Fruit fly (Drosophila melanogaster) whole organism, embryonic: Measurements from ENCODE around the gene dome.

Source experiments
- CG11093 ChIP-seq: fragments of 200-800 bp; sonication (Bioruptor generic); IDR thresholded peaks from 3 replicates; pipeline ENCODE4 v1.3.6; 2022; ENCODE audit warnings: missing biosample characterization, missing genetic modification characterization
- CG11696 ChIP-seq: fragments of 200-800 bp; sonication (Bioruptor generic); IDR thresholded peaks from 2 replicates; pipeline ENCODE4 v1.3.6; 2022; ENCODE audit warnings: missing biosample characterization, missing genetic modification characterization
- CG11723 ChIP-seq: fragments of 200-800 bp; sonication (Bioruptor generic); optimal IDR thresholded peaks from 2 replicates; lab custom pipeline; 2017; ENCODE audit warnings: missing biosample characterization, mild to moderate bottlenecking, missing genetic modification characterization
- CG14710 ChIP-seq: fragments of 200-800 bp; sonication (Bioruptor generic); optimal IDR thresholded peaks from 3 replicates; lab custom pipeline; 2019; ENCODE audit warnings: missing biosample characterization, mild to moderate bottlenecking, missing genetic modification characterization, moderate library complexity
- CG15011 ChIP-seq: fragments of 200-800 bp; sonication (Bioruptor generic); optimal IDR thresholded peaks from 3 replicates; lab custom pipeline; 2018; ENCODE audit warnings: missing biosample characterization, mild to moderate bottlenecking, missing genetic modification characterization
- CG17361 ChIP-seq: fragments of 200-800 bp; sonication (Bioruptor generic); IDR thresholded peaks from 3 replicates; pipeline ENCODE4 v1.3.6; 2022; ENCODE audit warnings: missing biosample characterization, missing genetic modification characterization
- CG2129 ChIP-seq: fragments of 200-800 bp; sonication (Bioruptor generic); IDR thresholded peaks from 2 replicates; pipeline ENCODE4 v1.3.6; 2022; ENCODE audit warnings: missing biosample characterization, missing genetic modification characterization; ENCODE audit not compliant: partially characterized antibody
- CG3281 ChIP-seq: fragments of 200-800 bp; sonication (Bioruptor generic); optimal IDR thresholded peaks from 3 replicates; lab custom pipeline; 2017; ENCODE audit warnings: missing biosample characterization, mild to moderate bottlenecking, missing genetic modification characterization
- CG4404 ChIP-seq: fragments of 200-800 bp; sonication (Bioruptor generic); IDR thresholded peaks from 2 replicates; pipeline ENCODE4 v1.3.6; 2022; ENCODE audit warnings: missing biosample characterization, missing genetic modification characterization
- CG8765 ChIP-seq: fragments of 200-800 bp; sonication (Bioruptor generic); IDR thresholded peaks from 2 replicates; pipeline ENCODE4 v1.3.6; 2022; ENCODE audit warnings: missing biosample characterization, missing genetic modification characterization
- CG9932 ChIP-seq: fragments of 200-800 bp; sonication (Bioruptor generic); IDR thresholded peaks from 2 replicates; pipeline ENCODE4 v1.3.6; 2022; ENCODE audit warnings: missing biosample characterization, missing genetic modification characterization
- CTCF ChIP-seq: fragments of 200-800 bp; sonication (Bioruptor generic); optimal IDR thresholded peaks from 2 replicates; lab custom pipeline; 2017; ENCODE audit warnings: missing biosample characterization, mild to moderate bottlenecking, missing genetic modification characterization, moderate library complexity
- D19A ChIP-seq: fragments of 200-800 bp; optimal IDR thresholded peaks from 3 replicates; lab custom pipeline; 2019; ENCODE audit warnings: missing biosample characterization, mild to moderate bottlenecking, missing genetic modification characterization, moderate library complexity
- Elba2 ChIP-seq: fragments of 200-800 bp; sonication (Bioruptor generic); optimal IDR thresholded peaks from 3 replicates; lab custom pipeline; 2016; ENCODE audit warnings: missing biosample characterization, missing genetic modification characterization
- HmgD ChIP-seq: fragments of 200-800 bp; sonication (Bioruptor generic); optimal IDR thresholded peaks from 3 replicates; lab custom pipeline; 2016; ENCODE audit warnings: missing biosample characterization, missing genetic modification characterization
- Lim3 ChIP-seq: fragments of 200-800 bp; sonication (Bioruptor generic); IDR thresholded peaks from 2 replicates; pipeline ENCODE4 v1.3.6; 2022; ENCODE audit warnings: missing biosample characterization, missing genetic modification characterization
- NFAT ChIP-seq: fragments of 200-800 bp; sonication (Bioruptor generic); IDR thresholded peaks from 2 replicates; pipeline ENCODE4 v1.3.6; 2022; ENCODE audit warnings: missing biosample characterization, missing genetic modification characterization
- Nf-YA ChIP-seq: fragments of 200-800 bp; sonication (Bioruptor generic); IDR thresholded peaks from 2 replicates; pipeline ENCODE4 v1.3.6; 2022; ENCODE audit warnings: missing biosample characterization, missing genetic modification characterization
- Sox100B ChIP-seq: fragments of 200-800 bp; sonication (Bioruptor generic); optimal IDR thresholded peaks from 3 replicates; lab custom pipeline; 2018; ENCODE audit warnings: missing biosample characterization, mild to moderate bottlenecking, missing genetic modification characterization
- Sry-β ChIP-seq: fragments of 200-800 bp; sonication (Bioruptor generic); optimal IDR thresholded peaks from 2 replicates; lab custom pipeline; 2018; ENCODE audit warnings: missing biosample characterization, mild to moderate bottlenecking, missing genetic modification characterization, moderate library complexity
- Stat92E ChIP-seq, 3 experiments: fragments of >200 bp in 2 of 3; fragments of 200-800 bp in 1 of 3; sonication (Bioruptor generic) in 1 of 3; optimal IDR thresholded peaks; 2 replicates each; lab custom pipeline; 2017 to 2019; ENCODE audit warnings: missing biosample characterization in 3 of 3, missing genetic modification characterization in 3 of 3, mild to moderate bottlenecking in 1 of 3, moderate library complexity in 1 of 3
- aop ChIP-seq: fragments of 200-800 bp; sonication (Bioruptor generic); IDR thresholded peaks from 2 replicates; pipeline ENCODE4 v1.3.6; 2022; ENCODE audit warnings: missing biosample characterization, missing genetic modification characterization
- bab2 ChIP-seq: fragments of 200-800 bp; sonication (Bioruptor generic); optimal IDR thresholded peaks from 2 replicates; lab custom pipeline; 2016; ENCODE audit warnings: missing biosample characterization, missing genetic modification characterization
- bcd ChIP-seq: fragments of 200-800 bp; sonication (Bioruptor generic); optimal IDR thresholded peaks from 2 replicates; lab custom pipeline; 2017; ENCODE audit warnings: missing biosample characterization, mild to moderate bottlenecking, missing genetic modification characterization
- cad ChIP-seq: fragments of >200 bp; optimal IDR thresholded peaks from 2 replicates; lab custom pipeline; 2017; ENCODE audit warnings: missing biosample characterization, missing genetic modification characterization
- ci ChIP-seq: fragments of 200-800 bp; sonication (Bioruptor generic); IDR thresholded peaks from 3 replicates; pipeline ENCODE4 v1.3.6; 2022; ENCODE audit warnings: missing biosample characterization, missing genetic modification characterization
- croc ChIP-seq: fragments of 200-800 bp; sonication (Bioruptor generic); conservative IDR thresholded peaks from 3 replicates; pipeline ENCODE4 v1.3.6; 2022; ENCODE audit warnings: missing biosample characterization, missing genetic modification characterization
- cwo ChIP-seq: fragments of 200-800 bp; sonication (Bioruptor generic); optimal IDR thresholded peaks from 3 replicates; lab custom pipeline; 2017; ENCODE audit warnings: missing biosample characterization, missing genetic modification characterization, mild to moderate bottlenecking, moderate library complexity, missing genetic modification reagents
- dm ChIP-seq: fragments of 200-800 bp; sonication (Bioruptor generic); optimal IDR thresholded peaks from 3 replicates; lab custom pipeline; 2016; ENCODE audit warnings: missing biosample characterization, missing genetic modification characterization
- fd64A ChIP-seq: fragments of 200-800 bp; sonication (Bioruptor generic); optimal IDR thresholded peaks from 3 replicates; lab custom pipeline; 2018; ENCODE audit warnings: missing biosample characterization, mild to moderate bottlenecking, missing genetic modification characterization
- fru ChIP-seq: fragments of >200 bp; optimal IDR thresholded peaks from 2 replicates; lab custom pipeline; 2017
- gfzf ChIP-seq: fragments of 200-800 bp; sonication (Bioruptor generic); optimal IDR thresholded peaks from 2 replicates; lab custom pipeline; 2016; ENCODE audit warnings: missing biosample characterization, mild to moderate bottlenecking, missing genetic modification characterization, moderate library complexity
- gsb ChIP-seq: fragments of 200-800 bp; sonication (Bioruptor generic); IDR thresholded peaks from 2 replicates; pipeline ENCODE4 v1.3.6; 2022; ENCODE audit warnings: missing biosample characterization, missing genetic modification characterization
- kay ChIP-seq: fragments of 200-800 bp; sonication (Bioruptor generic); optimal IDR thresholded peaks from 2 replicates; lab custom pipeline; 2016; ENCODE audit warnings: missing biosample characterization, missing genetic modification characterization
- kni ChIP-seq: fragments of 200-800 bp; sonication (Bioruptor generic); optimal IDR thresholded peaks from 3 replicates; lab custom pipeline; 2017; ENCODE audit warnings: mild to moderate bottlenecking, missing biosample characterization, missing genetic modification reagents, missing genetic modification characterization
- lab ChIP-seq: fragments of 200-800 bp; sonication (Bioruptor generic); optimal IDR thresholded peaks from 3 replicates; lab custom pipeline; 2017; ENCODE audit warnings: missing biosample characterization, missing genetic modification characterization, mild to moderate bottlenecking, moderate library complexity, missing genetic modification reagents
- lola ChIP-seq, 3 experiments: fragments of >200 bp in 2 of 3; fragments of 200-800 bp in 1 of 3; sonication (Bioruptor generic) in 1 of 3; optimal IDR thresholded peaks; 2 replicates each; lab custom pipeline; 2017 to 2019; ENCODE audit warnings: missing biosample characterization in 3 of 3, missing genetic modification characterization in 3 of 3, mild to moderate bottlenecking in 1 of 3, moderate library complexity in 1 of 3
- pan ChIP-seq, 4 experiments: fragments of >200 bp in 3 of 4; fragments of 200-800 bp in 1 of 4; sonication (Bioruptor generic) in 1 of 4; optimal IDR thresholded peaks in 3 of 4; IDR thresholded peaks in 1 of 4; 2 replicates each; pipeline versions ENCODE4 v1.3.6 to Lab custom; 2017 to 2022; ENCODE audit warnings: missing biosample characterization in 2 of 4, missing genetic modification characterization in 2 of 4, mixed read lengths in 1 of 4
- pita ChIP-seq: fragments of 200-800 bp; sonication (Bioruptor generic); optimal IDR thresholded peaks from 2 replicates; lab custom pipeline; 2017; ENCODE audit warnings: missing biosample characterization, mild to moderate bottlenecking, missing genetic modification characterization
- row ChIP-seq: fragments of 200-800 bp; sonication (Bioruptor generic); IDR thresholded peaks from 3 replicates; pipeline ENCODE4 v1.3.6; 2022; ENCODE audit warnings: missing biosample characterization, missing genetic modification characterization
- sc ChIP-seq, 3 experiments: fragments of >200 bp in 2 of 3; fragments of 200-800 bp in 1 of 3; sonication (Bioruptor generic) in 1 of 3; optimal IDR thresholded peaks; 2 replicates in 2 of 3; 3 replicates in 1 of 3; lab custom pipeline; 2017; ENCODE audit warnings: mild to moderate bottlenecking in 1 of 3, missing biosample characterization in 1 of 3, missing genetic modification characterization in 1 of 3, missing genetic modification reagents in 1 of 3
- so ChIP-seq: fragments of 200-800 bp; sonication (Bioruptor generic); IDR thresholded peaks from 3 replicates; pipeline ENCODE4 v1.3.6; 2022; ENCODE audit warnings: missing biosample characterization, missing genetic modification characterization
- ssp ChIP-seq: fragments of 200-800 bp; sonication (Bioruptor generic); IDR thresholded peaks from 2 replicates; pipeline ENCODE4 v1.3.6; 2022; ENCODE audit warnings: missing biosample characterization, missing genetic modification characterization
- stwl ChIP-seq: fragments of 200-800 bp; sonication (Bioruptor generic); optimal IDR thresholded peaks from 3 replicates; lab custom pipeline; 2018; ENCODE audit warnings: missing biosample characterization, mild to moderate bottlenecking, missing genetic modification characterization, moderate library complexity
- yki ChIP-seq: fragments of >200 bp; optimal IDR thresholded peaks from 3 replicates; lab custom pipeline; 2018

Gene dome

DNA sequence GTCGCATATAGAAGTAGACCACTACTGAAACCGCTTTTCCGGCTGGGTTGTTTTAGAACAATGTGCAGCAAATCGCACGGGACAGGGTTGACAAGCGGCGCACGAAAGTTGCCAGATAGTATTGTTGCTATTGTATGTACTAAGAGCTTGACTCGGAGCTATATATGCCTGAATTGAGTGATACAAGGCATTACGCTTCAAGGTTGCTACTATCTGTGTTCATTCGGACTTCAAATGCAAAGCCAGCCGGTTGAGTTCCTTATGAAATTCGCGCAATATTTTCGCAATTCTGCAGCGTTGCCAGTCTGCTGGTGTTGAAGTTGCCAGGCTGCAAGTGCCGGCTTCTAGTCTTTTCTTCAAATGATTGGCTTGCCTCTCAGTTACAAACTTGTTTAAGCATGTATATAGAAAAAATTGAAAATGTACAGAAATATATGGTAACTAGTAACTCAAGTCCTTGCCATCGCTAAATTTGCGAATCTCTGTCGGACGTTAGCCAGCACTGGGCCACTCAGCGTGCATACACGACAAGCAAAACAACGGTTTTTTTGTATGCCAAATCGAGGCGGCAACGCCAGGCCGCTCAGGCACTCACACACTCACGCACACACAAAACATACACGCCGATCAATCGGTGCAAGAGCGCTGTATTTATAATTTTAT lies 31.4 kb downstream of the dome start, which contains the start of the genes Ranbp21 and Elys (continued):
- TF ChIP-seq Stat92E (GFP tag; optimal IDR thresholded peaks at IDR 0.05; lab: Kevin White, UChicago), result no peak
- TF ChIP-seq pita (GFP tag; lab: Kevin White, UChicago), result no peak
- no peak for TF ChIP-seq D19A (tag; lab: Kevin White, UChicago)
- peak; percentile 70 for TF ChIP-seq row (GFP tag; lab: Robert Waterston, UW)
- TF ChIP-seq Sry-β (GFP tag; lab: Kevin White, UChicago), result no peak
- no peak for TF ChIP-seq CTCF (GFP tag; lab: Kevin White, UChicago)
- no peak for TF ChIP-seq CG3281 (GFP tag; lab: Kevin White, UChicago)
- no peak for TF ChIP-seq cwo (GFP tag; lab: Kevin White, UChicago)
- TF ChIP-seq CG4404 (GFP tag; lab: Robert Waterston, UW), result peak; percentile 54; the same call in 1 of the 2 replicates
- TF ChIP-seq sc (optimal IDR thresholded peaks at IDR 0.05; lab: Kevin White, UChicago), result no peak
- no peak for TF ChIP-seq sc (GFP tag; optimal IDR thresholded peaks at IDR 0.05; lab: Kevin White, UChicago)
- no peak for TF ChIP-seq bcd
- TF ChIP-seq kay (GFP tag; lab: Kevin White, UChicago), result no peak
- peak; percentile 51; the same call in 2 of the 3 replicates for TF ChIP-seq CG11093
- no peak for TF ChIP-seq croc (GFP tag; lab: Robert Waterston, UW)
- peak; percentile 31; the same call in 1 of the 2 replicates for TF ChIP-seq CG8765 (GFP tag; lab: Robert Waterston, UW)
- TF ChIP-seq pan (optimal IDR thresholded peaks at IDR 0.05; lab: Kevin White, UChicago), result no peak
- peak in 1 of 2 experiments; percentile 68 for TF ChIP-seq pan (GFP tag; optimal IDR thresholded peaks at IDR 0.05 in 1 of 2, IDR thresholded peaks at IDR 0.05 in 1 of 2)
- TF ChIP-seq CG17361 (GFP tag; lab: Robert Waterston, UW), result no peak; the same call in 2 of the 3 replicates
- TF ChIP-seq Nf-YA (GFP tag; lab: Robert Waterston, UW), result no peak; the same call in 1 of the 2 replicates
- TF ChIP-seq so (GFP tag; lab: Robert Waterston, UW), result no peak
- no peak for TF ChIP-seq fru (lab: Kevin White, UChicago)
- no peak for TF ChIP-seq Elba2
- no peak for TF ChIP-seq yki (lab: Kevin White, UChicago)
- no peak for TF ChIP-seq Lim3 (GFP tag; lab: Robert Waterston, UW)
- TF ChIP-seq HmgD, result peak; percentile 40
- no peak for TF ChIP-seq CG11696 (GFP tag; lab: Robert Waterston, UW)
- peak; percentile 71 for TF ChIP-seq CG14710 (tag; lab: Kevin White, UChicago)
- no peak for TF ChIP-seq CG11723 (GFP tag; lab: Kevin White, UChicago)
- TF ChIP-seq NFAT, result 0 out of 2 replicates have a peak, but pooled peaks have one; percentile 15
- peak; percentile 51 for TF ChIP-seq stwl
- TF ChIP-seq ssp (GFP tag; lab: Robert Waterston, UW), result peak; percentile 47
- TF ChIP-seq CG9932 (GFP tag; lab: Robert Waterston, UW), result peak; percentile 66
- TF ChIP-seq dm (GFP tag; lab: Kevin White, UChicago), result peak; percentile 86
- TF ChIP-seq CG15011 (GFP tag; lab: Kevin White, UChicago), result no peak
- TF ChIP-seq Sox100B (GFP tag; lab: Kevin White, UChicago), result no peak
- peak in 1 of 3 experiments; percentile 51 for TF ChIP-seq lola (GFP tag; optimal IDR thresholded peaks at IDR 0.05; lab: Kevin White, UChicago)
- TF ChIP-seq kni (GFP tag; lab: Kevin White, UChicago), result no peak
- TF ChIP-seq fd64A (GFP tag; lab: Kevin White, UChicago), result no peak
- peak; percentile 68 for TF ChIP-seq bab2
- TF ChIP-seq lab (GFP tag; lab: Kevin White, UChicago), result no peak
- TF ChIP-seq gfzf (GFP tag; lab: Kevin White, UChicago), result peak; percentile 28
- no peak for TF ChIP-seq CG2129 (GFP tag; lab: Robert Waterston, UW)
- no peak for TF ChIP-seq gsb
- TF ChIP-seq aop (GFP tag; lab: Robert Waterston, UW), result no peak
- no peak for TF ChIP-seq cad (GFP tag; lab: Kevin White, UChicago)
- peak; percentile 56; the same call in 1 of the 3 replicates for TF ChIP-seq ci (GFP tag; lab: Robert Waterston, UW)
- TF ChIP-seq, all 482 proteins: peak for 228
